Worm (Caenorhabditis elegans) whole organism, L4 larva: ENCODE data around the gene bath-27.
A peak's percentile ranks its signal among the peaks of the same experiment; 100 is the strongest.

Source experiments
- F26F4.8 ChIP-seq: fragments of 200-800 bp; sonication (Bioruptor generic); conservative IDR thresholded peaks from 2 replicates; pipeline ENCODE4 v1.3.6; 2022; ENCODE audit warnings: missing genetic modification characterization, missing compliant biosample characterization
- T20F7.1 ChIP-seq: fragments of 200-800 bp; sonication (Bioruptor generic); optimal IDR thresholded peaks from 2 replicates; lab custom pipeline; 2018; ENCODE audit warnings: mild to moderate bottlenecking, missing genetic modification characterization, missing compliant biosample characterization
- T26A8.4 ChIP-seq: fragments of 200-800 bp; sonication (Bioruptor generic); IDR thresholded peaks from 2 replicates; pipeline ENCODE4 v1.3.6; 2022; ENCODE audit warnings: missing genetic modification characterization, missing compliant biosample characterization
- ZK337.2 ChIP-seq: fragments of 200-800 bp; sonication (Bioruptor generic); IDR thresholded peaks from 2 replicates; pipeline ENCODE4 v1.3.6; 2022; ENCODE audit warnings: missing genetic modification reagents, missing genetic modification characterization, missing compliant biosample characterization
- ZK546.5 ChIP-seq, 2 experiments: sonication (generic microtip); optimal IDR thresholded peaks; 2 replicates each; lab custom pipeline; 2017; ENCODE audit warnings: missing biosample characterization in 2 of 2, missing genetic modification characterization in 2 of 2
- aha-1 ChIP-seq: fragments of 150-350 bp; peaks from one replicate; lab custom pipeline; 2014; ENCODE audit warnings: missing biosample characterization, missing genetic modification characterization
- attf-4 ChIP-seq: sonication (generic microtip); optimal IDR thresholded peaks from 3 replicates; lab custom pipeline; 2017; ENCODE audit warnings: missing biosample characterization, missing genetic modification characterization
- ceh-44 ChIP-seq: fragments of 200-800 bp; sonication (Bioruptor generic); IDR thresholded peaks from 2 replicates; pipeline ENCODE4 v1.3.6; 2022; ENCODE audit warnings: missing genetic modification reagents, missing genetic modification characterization, missing compliant biosample characterization
- ces-1 ChIP-seq: fragments of 150-350 bp; sonication (generic microtip); optimal IDR thresholded peaks from 4 replicates; lab custom pipeline; 2014; ENCODE audit warnings: missing biosample characterization, missing genetic modification reagents, missing genetic modification characterization
- daf-19 ChIP-seq: fragments of 200-800 bp; sonication (Bioruptor generic); conservative IDR thresholded peaks from 2 replicates; pipeline ENCODE4 v1.3.6; 2022; ENCODE audit warnings: missing genetic modification characterization, missing compliant biosample characterization
- daf-8 ChIP-seq: fragments of 200-800 bp; sonication (Bioruptor generic); IDR thresholded peaks from 2 replicates; pipeline ENCODE4 v1.3.6; 2022; ENCODE audit warnings: missing genetic modification characterization, missing compliant biosample characterization
- dmd-6 ChIP-seq: fragments of 200-800 bp; sonication (Bioruptor generic); IDR thresholded peaks from 2 replicates; pipeline ENCODE4 v1.3.6; 2022; ENCODE audit warnings: missing genetic modification reagents, missing genetic modification characterization, missing compliant biosample characterization
- fos-1 ChIP-seq: fragments of 150-350 bp; optimal IDR thresholded peaks from 2 replicates; lab custom pipeline; 2014; ENCODE audit warnings: missing biosample characterization, missing genetic modification characterization
- hlh-11 ChIP-seq: fragments of 200-800 bp; sonication (Bioruptor generic); optimal IDR thresholded peaks from 2 replicates; lab custom pipeline; 2018; ENCODE audit warnings: mild to moderate bottlenecking, missing genetic modification characterization, missing compliant biosample characterization
- hlh-30 ChIP-seq: sonication (generic microtip); optimal IDR thresholded peaks from 2 replicates; lab custom pipeline; 2017; ENCODE audit warnings: antibody characterized with exemption, mild to moderate bottlenecking, missing genetic modification characterization, missing compliant biosample characterization; ENCODE audit not compliant: insufficient read depth
- lin-29 ChIP-seq: fragments of 200-800 bp; sonication (Bioruptor generic); IDR thresholded peaks from 2 replicates; pipeline ENCODE4 v1.3.6; 2022; ENCODE audit warnings: missing genetic modification reagents, missing genetic modification characterization, missing compliant biosample characterization
- lin-39 ChIP-seq: fragments of 150-350 bp; optimal IDR thresholded peaks from 2 replicates; lab custom pipeline; 2014; ENCODE audit warnings: missing biosample characterization, missing genetic modification reagents, missing genetic modification characterization
- madf-5 ChIP-seq, 2 experiments: fragments of 200-800 bp; sonication (Bioruptor generic); IDR thresholded peaks; 2 replicates each; pipeline ENCODE4 v1.3.6; 2022; ENCODE audit warnings: missing compliant biosample characterization in 2 of 2, missing genetic modification characterization in 2 of 2
- madf-9 ChIP-seq: fragments of 200-800 bp; sonication (Bioruptor generic); conservative IDR thresholded peaks from 2 replicates; pipeline ENCODE4 v1.3.6; 2022; ENCODE audit warnings: missing genetic modification reagents, missing genetic modification characterization, missing compliant biosample characterization
- mdl-1 ChIP-seq, 2 experiments: fragments of 150-350 bp in 1 of 2; sonication (generic microtip) in 1 of 2; optimal IDR thresholded peaks; 2 replicates each; lab custom pipeline; 2014 to 2017; ENCODE audit warnings: missing biosample characterization in 2 of 2, missing genetic modification characterization in 2 of 2
- mdt-29 ChIP-seq: fragments of 200-800 bp; sonication (Bioruptor generic); IDR thresholded peaks from 2 replicates; pipeline ENCODE4 v1.3.6; 2022; ENCODE audit warnings: missing genetic modification reagents, missing genetic modification characterization, missing compliant biosample characterization
- mep-1 ChIP-seq: fragments of 150-350 bp; sonication (generic microtip); optimal IDR thresholded peaks from 3 replicates; lab custom pipeline; 2014; ENCODE audit warnings: missing biosample characterization, missing genetic modification characterization
- mxl-3 ChIP-seq: fragments of 200-800 bp; sonication (Bioruptor generic); optimal IDR thresholded peaks from 2 replicates; lab custom pipeline; 2018; ENCODE audit warnings: mild to moderate bottlenecking, missing genetic modification characterization, missing compliant biosample characterization
- nhr-11 ChIP-seq: fragments of 150-350 bp; optimal IDR thresholded peaks from 2 replicates; lab custom pipeline; 2014; ENCODE audit warnings: missing biosample characterization, missing genetic modification characterization
- nhr-111 ChIP-seq: fragments of 200-800 bp; sonication (Bioruptor generic); optimal IDR thresholded peaks from 2 replicates; lab custom pipeline; 2018; ENCODE audit warnings: mild to moderate bottlenecking, missing genetic modification characterization, missing compliant biosample characterization
- nhr-237 ChIP-seq: sonication (generic microtip); optimal IDR thresholded peaks from 2 replicates; lab custom pipeline; 2017; ENCODE audit warnings: missing biosample characterization, missing genetic modification characterization
- nhr-28 ChIP-seq: fragments of 150-350 bp; optimal IDR thresholded peaks from 2 replicates; lab custom pipeline; 2014; ENCODE audit warnings: missing biosample characterization, missing genetic modification characterization
- nhr-42 ChIP-seq: fragments of 200-800 bp; sonication (Bioruptor generic); IDR thresholded peaks from 2 replicates; pipeline ENCODE4 v1.3.6; 2022; ENCODE audit warnings: missing genetic modification characterization, missing compliant biosample characterization
- nhr-48 ChIP-seq: sonication (generic microtip); optimal IDR thresholded peaks from 2 replicates; lab custom pipeline; 2016; ENCODE audit warnings: mild to moderate bottlenecking, missing genetic modification characterization, missing compliant biosample characterization
- nhr-6 ChIP-seq: fragments of 150-350 bp; optimal IDR thresholded peaks from 2 replicates; lab custom pipeline; 2014; ENCODE audit warnings: missing biosample characterization, missing genetic modification characterization
- php-3 ChIP-seq: fragments of 200-800 bp; sonication (Bioruptor generic); IDR thresholded peaks from 2 replicates; pipeline ENCODE4 v1.3.6; 2022; ENCODE audit warnings: missing genetic modification reagents, missing genetic modification characterization, missing compliant biosample characterization
- pqm-1 ChIP-seq: sonication (generic microtip); optimal IDR thresholded peaks from 2 replicates; lab custom pipeline; 2017; ENCODE audit warnings: missing biosample characterization, missing genetic modification characterization
- snpc-4 ChIP-seq: fragments of 150-350 bp; optimal IDR thresholded peaks from 2 replicates; lab custom pipeline; 2014; ENCODE audit warnings: missing biosample characterization, missing genetic modification characterization
- tag-97 ChIP-seq: fragments of 200-800 bp; sonication (Bioruptor generic); IDR thresholded peaks from 2 replicates; pipeline ENCODE4 v1.3.6; 2022; ENCODE audit warnings: missing genetic modification characterization, missing compliant biosample characterization
- unc-39 ChIP-seq: sonication (generic microtip); optimal IDR thresholded peaks from 2 replicates; lab custom pipeline; 2017; ENCODE audit warnings: missing biosample characterization, missing genetic modification characterization
- ztf-11 ChIP-seq: fragments of 150-350 bp; optimal IDR thresholded peaks from 2 replicates; lab custom pipeline; 2014; ENCODE audit warnings: missing biosample characterization, missing genetic modification characterization
- ztf-7 ChIP-seq: fragments of 150-350 bp; optimal IDR thresholded peaks from 2 replicates; lab custom pipeline; 2014; ENCODE audit warnings: missing biosample characterization, missing genetic modification characterization

Gene bath-27

ce11 chrII:3318839-3319238 lies 40.1 kb upstream of the bath-27 start (continued):
- no peak for TF ChIP-seq ces-1
- no peak for TF ChIP-seq daf-8 (GFP tag; lab: Robert Waterston, UW)
- TF ChIP-seq daf-19 (GFP tag; lab: Robert Waterston, UW) = no peak
- no peak for TF ChIP-seq lin-39 (tag; lab: Kevin White, UChicago)
- TF ChIP-seq nhr-28 (tag; lab: Kevin White, UChicago) = peak; percentile 68
- no peak for TF ChIP-seq nhr-42 (GFP tag; lab: Robert Waterston, UW)
- TF ChIP-seq php-3 (GFP tag; lab: Robert Waterston, UW) = peak; percentile 87
- no peak for TF ChIP-seq ZK546.5 (tag; optimal IDR thresholded peaks at IDR 0.05; lab: Kevin White, UChicago)
- TF ChIP-seq ZK337.2 = no peak
- TF ChIP-seq nhr-111 = no peak
- no peak for TF ChIP-seq madf-5 (GFP tag; IDR thresholded peaks at IDR 0.05; lab: Robert Waterston, UW)
- TF ChIP-seq nhr-11 = no peak
- peak; percentile 33 for TF ChIP-seq pqm-1 (tag; lab: Kevin White, UChicago)
- TF ChIP-seq hlh-11 (tag; lab: Kevin White, UChicago) = peak; percentile 43
- TF ChIP-seq nhr-48 (tag; lab: Kevin White, UChicago) = no peak

DNA sequence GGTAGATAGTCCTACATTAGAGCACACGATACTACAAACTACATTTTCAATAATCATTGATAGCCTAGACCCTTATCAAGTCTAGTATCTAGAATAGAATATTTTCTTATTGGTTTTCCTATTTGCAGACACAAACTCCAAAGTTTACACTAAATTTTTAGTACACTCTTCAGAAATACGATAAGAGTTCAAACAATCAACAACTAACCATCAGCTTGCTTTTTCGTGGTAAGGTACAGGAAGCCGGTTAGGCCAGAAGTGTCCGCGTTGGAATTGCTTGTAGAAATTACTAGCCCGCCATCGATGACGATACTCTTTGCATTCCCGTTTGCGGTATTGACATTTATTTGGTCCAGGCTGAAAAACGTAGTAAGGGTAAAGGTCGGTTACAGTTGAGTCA lies 36.7 kb upstream of the bath-27 start, which contains the start of gene Y46D2A.1:
Y46D2A.1 (plus strand) TSS at position 301 of the 400 bp plus-strand sequence.
- TF ChIP-seq F26F4.8 (no peak), ZK337.2 (no peak), T26A8.4 (GFP tag; lab: Robert Waterston, UW) (no peak), mdl-1 (tag; optimal IDR thresholded peaks at IDR 0.05; lab: Kevin White, UChicago) (no peak), mep-1 (no peak), unc-39 (no peak), daf-19 (GFP tag; lab: Robert Waterston, UW) (no peak), nhr-28 (tag; lab: Kevin White, UChicago) (peak; percentile 22), mdt-29 (GFP tag; lab: Robert Waterston, UW) (no peak), dmd-6 (0 out of 2 replicates have a peak, but pooled peaks have one; percentile 12), snpc-4 (tag; lab: Kevin White, UChicago) (no peak)
- TF ChIP-seq, all 104 proteins: peak for 2

DNA sequence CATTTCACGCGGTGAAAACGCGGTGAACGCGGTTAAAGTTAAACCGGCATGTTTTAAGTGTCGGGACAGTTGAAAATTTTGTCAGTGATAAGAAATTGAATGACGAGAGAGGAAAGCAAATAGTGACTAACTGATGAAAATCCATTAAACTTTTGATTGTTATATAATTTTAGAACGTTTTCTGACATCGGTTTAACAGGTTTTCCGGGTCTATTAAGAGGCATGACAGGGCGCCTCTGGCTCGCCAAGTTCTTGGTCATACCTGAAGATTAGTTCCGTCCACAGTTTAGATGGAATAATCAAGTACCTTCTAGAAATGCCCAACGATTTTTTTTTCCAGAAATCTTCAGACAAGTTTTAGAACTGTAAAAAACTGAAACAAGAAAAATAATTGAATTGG lies 35.8 kb upstream of the bath-27 start, which contains the start of gene Y46D2A.2:
Y46D2A.2 (minus strand) TSS at position 101 of the 400 bp plus-strand sequence.
- TF ChIP-seq attf-4 (tag; lab: Kevin White, UChicago) (no peak), ztf-11 (tag; lab: Kevin White, UChicago) (no peak), T20F7.1 (GFP tag; lab: Kevin White, UChicago) (no peak)

ce11 chrII:3327104-3327503 lies 31.8 kb upstream of the bath-27 start, which contains the start of gene Y46D2A.3:
TSS of gene Y46D2A.3 (minus strand) at chrII:3327204.
- TF ChIP-seq nhr-6 (tag; lab: Kevin White, UChicago) (no peak), nhr-237 (no peak), lin-29 (GFP tag; lab: Robert Waterston, UW) (no peak), ceh-44 (no peak), madf-9 (GFP tag; lab: Robert Waterston, UW) (no peak), ztf-7 (tag; lab: Kevin White, UChicago) (no peak), nhr-48 (tag; lab: Kevin White, UChicago) (no peak), ZK337.2 (no peak), tag-97 (GFP tag; lab: Robert Waterston, UW) (no peak), nhr-28 (tag; lab: Kevin White, UChicago) (no peak), aha-1 (tag; lab: Kevin White, UChicago) (no peak), mxl-3 (GFP tag; lab: Kevin White, UChicago) (no peak), fos-1 (tag; lab: Kevin White, UChicago) (no peak), mdt-29 (GFP tag; lab: Robert Waterston, UW) (no peak), hlh-30 (tag; lab: Kevin White, UChicago) (no peak)
